Worm (Caenorhabditis elegans) whole organism, mixed stage, embryonic: ENCODE data around the gene cyp-33D1.

Source experiments
- M03D4.4 ChIP-seq: sonication (generic microtip); optimal IDR thresholded peaks from 2 replicates; lab custom pipeline; 2017; ENCODE audit warnings: mild to moderate bottlenecking, missing genetic modification characterization, missing compliant biosample characterization
- bed-3 ChIP-seq: fragments of 200-800 bp; sonication (Bioruptor generic); optimal IDR thresholded peaks from 3 replicates; lab custom pipeline; 2018; ENCODE audit warnings: mild to moderate bottlenecking, missing genetic modification characterization, moderate library complexity, missing compliant biosample characterization
- blmp-1 ChIP-seq: fragments of 150-350 bp; optimal IDR thresholded peaks from 2 replicates; lab custom pipeline; 2014; ENCODE audit warnings: missing biosample characterization, missing genetic modification characterization
- ceh-83 ChIP-seq: fragments of 200-800 bp; sonication (Bioruptor generic); optimal IDR thresholded peaks from 2 replicates; lab custom pipeline; 2018; ENCODE audit warnings: mild to moderate bottlenecking, missing genetic modification characterization, missing compliant biosample characterization
- ces-1 ChIP-seq: fragments of 150-350 bp; optimal IDR thresholded peaks from 2 replicates; lab custom pipeline; 2014; ENCODE audit warnings: missing biosample characterization, missing genetic modification reagents, missing genetic modification characterization
- cnd-1 ChIP-seq: fragments of 200-800 bp; sonication (Bioruptor generic); optimal IDR thresholded peaks from 2 replicates; lab custom pipeline; 2018; ENCODE audit warnings: mild to moderate bottlenecking, missing genetic modification characterization, missing compliant biosample characterization
- drap-1 ChIP-seq: fragments of 200-800 bp; sonication (Bioruptor generic); optimal IDR thresholded peaks from 3 replicates; lab custom pipeline; 2018; ENCODE audit warnings: mild to moderate bottlenecking, missing genetic modification characterization, missing compliant biosample characterization
- elt-1 ChIP-seq: sonication (generic microtip); optimal IDR thresholded peaks from 2 replicates; lab custom pipeline; 2017; ENCODE audit warnings: missing genetic modification characterization, mild to moderate bottlenecking, missing compliant biosample characterization, antibody characterized with exemption, moderate library complexity, borderline replicate concordance; ENCODE audit not compliant: insufficient read depth
- elt-3 ChIP-seq: fragments of 150-350 bp; optimal IDR thresholded peaks from 2 replicates; lab custom pipeline; 2014; ENCODE audit warnings: missing biosample characterization, missing genetic modification characterization
- flh-1 ChIP-seq: fragments of 200-800 bp; sonication (Bioruptor generic); optimal IDR thresholded peaks from 2 replicates; lab custom pipeline; 2018; ENCODE audit warnings: mild to moderate bottlenecking, missing genetic modification characterization, moderate library complexity, missing compliant biosample characterization
- ham-2 ChIP-seq: fragments of 200-800 bp; sonication (Bioruptor generic); optimal IDR thresholded peaks from 2 replicates; lab custom pipeline; 2018; ENCODE audit warnings: mild to moderate bottlenecking, missing genetic modification characterization, missing compliant biosample characterization
- hlh-1 ChIP-seq: fragments of 150-350 bp; optimal IDR thresholded peaks from 2 replicates; lab custom pipeline; 2014; ENCODE audit warnings: missing biosample characterization, missing genetic modification reagents, missing genetic modification characterization
- lin-13 ChIP-seq: fragments of 150-350 bp; optimal IDR thresholded peaks from 2 replicates; lab custom pipeline; 2014; ENCODE audit warnings: missing biosample characterization, missing genetic modification characterization
- lin-32 ChIP-seq: fragments of 200-800 bp; sonication (Bioruptor generic); optimal IDR thresholded peaks from 2 replicates; lab custom pipeline; 2018; ENCODE audit warnings: mild to moderate bottlenecking, missing genetic modification characterization, missing compliant biosample characterization
- lsy-2 ChIP-seq: fragments of 150-350 bp; optimal IDR thresholded peaks from 2 replicates; lab custom pipeline; 2014; ENCODE audit warnings: missing biosample characterization, missing genetic modification characterization
- mab-5 ChIP-seq: fragments of 150-350 bp; optimal IDR thresholded peaks from 2 replicates; lab custom pipeline; 2014; ENCODE audit warnings: missing biosample characterization, missing genetic modification characterization
- mep-1 ChIP-seq: fragments of 150-350 bp; optimal IDR thresholded peaks from 2 replicates; lab custom pipeline; 2017; ENCODE audit warnings: missing biosample characterization, missing genetic modification reagents, missing genetic modification characterization, inconsistent platforms
- mls-2 ChIP-seq: sonication (generic microtip); optimal IDR thresholded peaks from 2 replicates; lab custom pipeline; 2016; ENCODE audit warnings: mild to moderate bottlenecking, missing genetic modification characterization, moderate library complexity, missing compliant biosample characterization
- nhr-12 ChIP-seq: fragments of 150-350 bp; optimal IDR thresholded peaks from 2 replicates; lab custom pipeline; 2014; ENCODE audit warnings: missing biosample characterization, missing genetic modification characterization
- nhr-2 ChIP-seq: fragments of 150-350 bp; optimal IDR thresholded peaks from 2 replicates; lab custom pipeline; 2014; ENCODE audit warnings: missing biosample characterization, missing genetic modification characterization
- nhr-237 ChIP-seq: fragments of 150-350 bp; optimal IDR thresholded peaks from 2 replicates; lab custom pipeline; 2014; ENCODE audit warnings: missing biosample characterization, missing genetic modification characterization
- nhr-28 ChIP-seq: fragments of 150-350 bp; optimal IDR thresholded peaks from 2 replicates; lab custom pipeline; 2014; ENCODE audit warnings: missing biosample characterization, missing genetic modification characterization
- pha-4 ChIP-seq: fragments of 150-350 bp; optimal IDR thresholded peaks from 2 replicates; lab custom pipeline; 2018; ENCODE audit warnings: missing biosample characterization, missing genetic modification reagents, missing genetic modification characterization
- sem-2 ChIP-seq: fragments of 200-800 bp; sonication (Bioruptor generic); optimal IDR thresholded peaks from 2 replicates; lab custom pipeline; 2018; ENCODE audit warnings: mild to moderate bottlenecking, missing genetic modification characterization, missing compliant biosample characterization
- snpc-4 ChIP-seq: fragments of 150-350 bp; optimal IDR thresholded peaks from 2 replicates; lab custom pipeline; 2014; ENCODE audit warnings: missing biosample characterization, missing genetic modification characterization
- sptf-1 ChIP-seq: sonication (generic microtip); optimal IDR thresholded peaks from 2 replicates; lab custom pipeline; 2017; ENCODE audit warnings: mild to moderate bottlenecking, missing genetic modification characterization, moderate library complexity, missing compliant biosample characterization
- tbx-8 ChIP-seq: fragments of 200-800 bp; sonication (Bioruptor generic); optimal IDR thresholded peaks from 2 replicates; lab custom pipeline; 2018; ENCODE audit warnings: mild to moderate bottlenecking, missing genetic modification characterization, moderate library complexity, missing compliant biosample characterization
- unc-120 ChIP-seq: sonication (generic microtip); optimal IDR thresholded peaks from 2 replicates; lab custom pipeline; 2017; ENCODE audit warnings: missing genetic modification characterization, missing compliant biosample characterization; ENCODE audit not compliant: poor library complexity, severe bottlenecking
- unc-39 ChIP-seq: fragments of 150-350 bp; optimal IDR thresholded peaks from 2 replicates; lab custom pipeline; 2014; ENCODE audit warnings: missing biosample characterization, missing genetic modification characterization
- unc-62 ChIP-seq: fragments of 150-350 bp; optimal IDR thresholded peaks from 2 replicates; lab custom pipeline; 2014; ENCODE audit warnings: missing biosample characterization, missing genetic modification reagents, missing genetic modification characterization
- zip-8 ChIP-seq: fragments of 150-350 bp; optimal IDR thresholded peaks from 2 replicates; lab custom pipeline; 2014; ENCODE audit warnings: missing biosample characterization, missing genetic modification characterization
- ztf-11 ChIP-seq: fragments of 150-350 bp; optimal IDR thresholded peaks from 2 replicates; lab custom pipeline; 2014; ENCODE audit warnings: missing biosample characterization, missing genetic modification characterization

cyp-33D1 gene

ce11 chrV:16180350-16180749 is 4.7 kb upstream of the cyp-33D1 start, which contains the start of gene str-106:
str-106 (plus strand) TSS chrV:16180650.
- no peak for TF ChIP-seq nhr-237 (tag; lab: Kevin White, UChicago)
- no peak for TF ChIP-seq pha-4
- no peak for TF ChIP-seq ceh-83
- no peak for TF ChIP-seq elt-3 (tag; lab: Kevin White, UChicago)
- TF ChIP-seq unc-120 (tag; lab: Kevin White, UChicago): no peak
- TF ChIP-seq elt-1: no peak
- TF ChIP-seq unc-62 (GFP tag; lab: Kevin White, UChicago): no peak
- no peak for TF ChIP-seq mep-1 (tag; lab: Kevin White, UChicago)
- no peak for TF ChIP-seq lin-13 (tag; lab: Kevin White, UChicago)
- TF ChIP-seq flh-1 (GFP tag; lab: Kevin White, UChicago): no peak
- TF ChIP-seq ztf-11 (tag; lab: Kevin White, UChicago): no peak
- TF ChIP-seq ces-1 (GFP tag; lab: Kevin White, UChicago): no peak
- TF ChIP-seq hlh-1 (tag; lab: Kevin White, UChicago): no peak
- TF ChIP-seq nhr-12: no peak
- TF ChIP-seq ham-2 (GFP tag; lab: Kevin White, UChicago): no peak
- TF ChIP-seq, all 35 proteins: peak for 0

ce11 chrV:16175227-16175626 is 430 bp downstream of the cyp-33D1 start:
- TF ChIP-seq nhr-237 (tag; lab: Kevin White, UChicago) (no peak), zip-8 (no peak), mep-1 (tag; lab: Kevin White, UChicago) (no peak), cnd-1 (tag; lab: Kevin White, UChicago) (no peak), ham-2 (GFP tag; lab: Kevin White, UChicago) (no peak), tbx-8 (no peak), lsy-2 (no peak), snpc-4 (no peak), flh-1 (GFP tag; lab: Kevin White, UChicago) (no peak), elt-1 (no peak), drap-1 (GFP tag; lab: Kevin White, UChicago) (no peak), M03D4.4 (tag; lab: Kevin White, UChicago) (no peak), hlh-1 (tag; lab: Kevin White, UChicago) (no peak), sem-2 (GFP tag; lab: Kevin White, UChicago) (no peak), mls-2 (tag; lab: Kevin White, UChicago) (no peak)

DNA sequence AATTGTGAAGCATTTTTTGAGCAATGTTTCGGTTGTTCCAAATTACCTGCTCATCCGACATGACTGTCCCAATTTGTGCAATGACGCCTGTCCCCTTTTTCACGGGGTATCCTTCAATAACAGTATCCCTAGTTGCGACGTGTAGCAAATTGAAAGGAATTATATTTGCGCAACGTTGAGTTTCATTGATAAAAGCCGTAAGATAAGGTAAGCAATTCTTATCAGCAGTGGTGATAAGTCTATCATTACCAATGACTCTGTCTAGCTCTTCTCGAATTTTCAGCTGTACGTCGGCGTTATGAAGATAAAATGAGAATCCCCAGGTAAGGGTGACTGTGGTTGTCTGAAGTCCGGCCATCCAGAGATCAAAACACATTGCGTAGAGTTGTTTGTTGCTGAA is 1.5 kb downstream of the cyp-33D1 start:
- TF ChIP-seq ztf-11 (tag; lab: Kevin White, UChicago) (no peak), zip-8 (no peak), nhr-2 (tag; lab: Kevin White, UChicago) (no peak), cnd-1 (tag; lab: Kevin White, UChicago) (no peak), nhr-12 (no peak), mab-5 (tag; lab: Kevin White, UChicago) (no peak), lin-13 (tag; lab: Kevin White, UChicago) (no peak), mls-2 (tag; lab: Kevin White, UChicago) (no peak), pha-4 (no peak), bed-3 (GFP tag; lab: Kevin White, UChicago) (no peak), elt-3 (tag; lab: Kevin White, UChicago) (no peak), ces-1 (GFP tag; lab: Kevin White, UChicago) (no peak), lsy-2 (no peak)

DNA sequence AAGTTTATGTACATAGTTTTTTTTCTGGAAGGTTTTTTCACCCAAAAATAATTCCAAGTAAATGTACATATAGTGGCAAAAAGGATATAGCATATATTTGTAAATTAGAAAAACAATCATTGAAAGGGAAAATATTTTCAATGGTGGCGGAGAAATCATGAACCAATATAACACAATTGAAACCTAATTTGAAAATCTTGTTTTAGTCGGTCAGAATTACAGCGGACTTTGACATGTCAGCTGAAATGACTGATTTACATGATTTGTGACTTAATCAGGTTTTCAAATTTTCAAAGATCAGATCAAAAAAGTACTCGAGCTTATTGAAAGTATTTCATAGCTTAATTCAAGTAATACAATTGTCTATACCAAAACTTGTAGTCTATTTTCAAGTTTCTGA is 3.9 kb downstream of the cyp-33D1 start, which contains the start of gene K05D4.9:
Gene K05D4.9 (minus strand): TSS at position 101 of the 400 bp plus-strand sequence.
- TF ChIP-seq unc-62 (GFP tag; lab: Kevin White, UChicago) (no peak), lin-32 (GFP tag; lab: Kevin White, UChicago) (no peak), lsy-2 (no peak), nhr-237 (tag; lab: Kevin White, UChicago) (no peak), sem-2 (GFP tag; lab: Kevin White, UChicago) (no peak), mls-2 (tag; lab: Kevin White, UChicago) (no peak), nhr-28 (no peak), sptf-1 (tag; lab: Kevin White, UChicago) (no peak), blmp-1 (tag; lab: Kevin White, UChicago) (no peak), drap-1 (GFP tag; lab: Kevin White, UChicago) (no peak), ceh-83 (no peak), ztf-11 (tag; lab: Kevin White, UChicago) (no peak), nhr-12 (no peak)

DNA sequence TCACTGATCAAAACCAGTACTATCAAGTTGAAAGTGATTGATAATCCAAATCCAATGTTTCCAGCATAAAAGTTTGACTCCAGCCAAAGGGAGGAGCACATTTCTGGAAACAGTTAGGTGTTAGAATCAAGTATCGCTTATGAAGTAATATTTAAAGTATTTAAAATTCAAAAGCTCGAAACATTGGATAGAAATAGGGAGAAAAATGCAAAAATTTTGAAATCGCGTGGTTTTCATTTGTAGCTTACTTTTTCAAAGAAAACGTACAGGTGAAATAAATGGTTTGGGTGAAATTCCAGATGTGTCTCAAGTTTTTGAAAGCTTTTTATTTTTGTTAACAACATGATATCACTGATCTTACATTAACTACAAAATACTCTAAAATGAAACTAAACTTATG is 6.6 kb downstream of the cyp-33D1 start, which contains the start of gene str-111:
Gene str-111 (minus strand): TSS at position 101 of the 400 bp plus-strand sequence.
- no peak for TF ChIP-seq nhr-237 (tag; lab: Kevin White, UChicago)
- TF ChIP-seq hlh-1 (tag; lab: Kevin White, UChicago): no peak
- TF ChIP-seq unc-120 (tag; lab: Kevin White, UChicago): no peak
- TF ChIP-seq nhr-28: no peak
- no peak for TF ChIP-seq unc-39 (tag; lab: Kevin White, UChicago)
- TF ChIP-seq elt-3 (tag; lab: Kevin White, UChicago): no peak
- TF ChIP-seq bed-3 (GFP tag; lab: Kevin White, UChicago): no peak
- TF ChIP-seq ceh-83: no peak
- no peak for TF ChIP-seq lsy-2
- TF ChIP-seq mep-1 (tag; lab: Kevin White, UChicago): no peak
- TF ChIP-seq ces-1 (GFP tag; lab: Kevin White, UChicago): no peak
- TF ChIP-seq ztf-11 (tag; lab: Kevin White, UChicago): no peak
- no peak for TF ChIP-seq cnd-1 (tag; lab: Kevin White, UChicago)
- TF ChIP-seq flh-1 (GFP tag; lab: Kevin White, UChicago): no peak
- no peak for TF ChIP-seq mab-5 (tag; lab: Kevin White, UChicago)
- no peak for TF ChIP-seq unc-62 (GFP tag; lab: Kevin White, UChicago)
- no peak for TF ChIP-seq sptf-1 (tag; lab: Kevin White, UChicago)
- no peak for TF ChIP-seq pha-4
